Worm (Caenorhabditis elegans) whole organism, midembryonic: ENCODE results near the gene F32D1.11.

Source experiments
- T22C8.4 ChIP-seq: fragments of 200-800 bp; sonication (Bioruptor generic); IDR thresholded peaks from 2 replicates; pipeline ENCODE4 v1.3.6; 2022; ENCODE audit warnings: missing genetic modification characterization, missing compliant biosample characterization
- flt-1 ChIP-seq: fragments of 200-800 bp; sonication (Bioruptor generic); IDR thresholded peaks from 2 replicates; pipeline ENCODE4 v1.3.6; 2022; ENCODE audit warnings: missing genetic modification characterization, missing compliant biosample characterization
- klf-2 ChIP-seq: fragments of 200-800 bp; sonication (Bioruptor generic); conservative IDR thresholded peaks from 2 replicates; pipeline ENCODE4 v1.3.6; 2022; ENCODE audit warnings: missing genetic modification reagents, missing genetic modification characterization, missing compliant biosample characterization
- med-1 ChIP-seq: sonication (generic microtip); optimal IDR thresholded peaks from 2 replicates; lab custom pipeline; 2017; ENCODE audit warnings: missing genetic modification characterization, mild to moderate bottlenecking, missing compliant biosample characterization, antibody characterized with exemption, missing genetic modification reagents; ENCODE audit not compliant: insufficient read depth

DNA sequence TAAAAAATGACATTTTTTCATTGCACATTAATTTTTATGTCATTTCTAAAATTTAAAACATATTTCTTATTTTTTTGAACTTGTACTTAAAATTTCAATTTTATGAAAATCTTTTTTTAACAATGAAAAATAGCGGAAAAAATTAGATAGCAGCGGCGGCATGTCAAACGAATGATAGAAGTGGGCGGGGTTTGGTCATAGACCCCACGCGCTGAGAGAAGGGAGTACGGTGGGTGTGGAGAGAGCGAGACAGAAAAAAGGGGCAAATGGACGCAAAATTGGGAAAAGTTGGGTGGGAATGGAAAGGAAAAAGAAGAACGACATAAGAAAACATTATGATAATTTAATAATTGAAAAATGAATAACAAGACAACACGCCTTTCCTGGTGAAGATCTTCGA, 21.6 kb upstream of the F32D1.11 start:
- TF ChIP-seq med-1 (no peak), T22C8.4 (GFP tag; lab: Robert Waterston, UW) (no peak), klf-2 (no peak), flt-1 (GFP tag; lab: Robert Waterston, UW) (no peak)
